Worm (Caenorhabditis elegans): ENCODE results near the gene rps-30.

Gene rps-30

DNA sequence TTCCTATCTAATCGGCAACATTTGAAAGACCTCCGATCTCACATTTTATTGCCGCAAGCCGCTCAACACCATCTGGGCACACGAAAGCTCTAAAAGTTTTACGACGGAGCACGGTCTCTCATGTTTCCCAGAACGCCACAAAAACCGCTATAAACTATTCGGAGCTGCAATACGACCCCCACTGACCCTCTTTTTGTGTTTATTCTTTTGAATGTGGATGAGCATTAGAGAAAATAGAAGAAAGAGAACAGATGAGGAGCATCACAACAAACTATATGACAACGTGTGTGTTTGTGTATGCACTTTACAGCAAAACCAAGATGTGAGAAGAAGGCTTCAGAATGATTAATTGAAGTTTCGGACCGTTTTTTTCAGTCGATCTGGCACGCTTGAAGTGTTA is 47.8 kb downstream of the rps-30 start:
- TF ChIP-seq lsy-2 (tag; optimal IDR thresholded peaks at IDR 0.05) (no peak), ham-2 (GFP tag; optimal IDR thresholded peaks at IDR 0.05) (no peak), unc-39 (tag; optimal IDR thresholded peaks at IDR 0.05) (no peak), pha-4 (tag; optimal IDR thresholded peaks at IDR 0.05) (no peak), mls-2 (tag; optimal IDR thresholded peaks at IDR 0.05) (no peak), nhr-2 (tag; optimal IDR thresholded peaks at IDR 0.05) (no peak), M03D4.4 (tag; optimal IDR thresholded peaks at IDR 0.05) (no peak), unc-62 (GFP tag; optimal IDR thresholded peaks at IDR 0.05) (peak; percentile 29), nhr-237 (tag; optimal IDR thresholded peaks at IDR 0.05) (no peak), tbx-8 (GFP tag; optimal IDR thresholded peaks at IDR 0.05) (no peak), blmp-1 (tag; optimal IDR thresholded peaks at IDR 0.05) (no peak), ztf-11 (tag; optimal IDR thresholded peaks at IDR 0.05) (no peak), hlh-1 (tag; optimal IDR thresholded peaks at IDR 0.05) (peak; percentile 47), drap-1 (GFP tag; optimal IDR thresholded peaks at IDR 0.05) (no peak), elt-1 (tag; optimal IDR thresholded peaks at IDR 0.05; ENCODE audit: borderline replicate concordance, insufficient read depth) (no peak)

DNA sequence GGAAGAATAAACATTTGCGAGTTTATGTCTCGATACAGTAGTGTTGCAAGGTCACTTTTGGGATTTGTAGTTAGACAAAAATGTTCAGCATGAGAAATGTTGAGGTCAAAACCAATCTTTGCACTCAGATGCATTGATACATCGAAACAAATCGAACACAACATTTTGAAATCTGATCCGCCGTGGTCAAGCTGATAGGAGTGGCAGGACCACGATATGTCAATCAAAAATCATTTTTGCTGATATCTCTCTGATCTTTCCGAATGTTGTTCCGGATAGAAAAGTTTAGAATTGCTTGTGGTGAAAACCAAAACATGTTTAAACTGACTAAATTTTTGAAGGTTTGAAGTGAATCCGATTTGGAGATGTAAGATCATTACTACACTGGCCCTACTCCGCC is 49.5 kb downstream of the rps-30 start:
- TF ChIP-seq unc-62 (GFP tag; optimal IDR thresholded peaks at IDR 0.05), result peak; percentile 73
- TF ChIP-seq ceh-43 (GFP tag; optimal IDR thresholded peaks at IDR 0.05), result no peak

DNA sequence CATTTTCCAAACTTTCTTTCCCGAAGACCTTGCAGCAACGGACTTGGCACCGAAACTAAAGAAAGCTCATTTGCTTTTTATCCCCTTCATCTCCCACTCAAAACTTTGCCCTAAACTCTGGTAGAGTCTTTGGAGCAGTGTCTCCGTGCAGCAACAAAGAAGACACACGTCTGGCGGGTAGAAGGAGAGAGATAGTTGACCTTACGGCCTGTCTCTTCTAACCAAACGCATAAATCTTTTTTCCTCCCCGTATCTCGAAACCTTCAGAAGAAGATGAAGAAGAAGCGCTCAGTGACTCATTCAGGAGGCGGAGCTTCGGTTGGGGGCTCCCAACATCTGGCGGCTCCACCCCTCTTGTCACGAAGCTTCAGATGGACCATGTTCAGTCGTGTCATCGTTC is 50.0 kb downstream of the rps-30 start:
- TF ChIP-seq nhr-28 (tag; optimal IDR thresholded peaks at IDR 0.05) (no peak), nhr-12 (tag; optimal IDR thresholded peaks at IDR 0.05) (no peak), mep-1 (tag; optimal IDR thresholded peaks at IDR 0.05) (no peak), elt-1 (tag; optimal IDR thresholded peaks at IDR 0.05; ENCODE audit: borderline replicate concordance, insufficient read depth) (no peak), hlh-1 (tag; optimal IDR thresholded peaks at IDR 0.05) (peak; percentile 68), unc-62 (GFP tag; optimal IDR thresholded peaks at IDR 0.05) (peak; percentile 37)

Data from whole organism, mixed stage, embryonic.